Fruit fly (Drosophila melanogaster) whole organism, embryonic: ENCODE measurements around the gene CG6878.

Experiments used
- C15 ChIP-seq: fragments of 200-800 bp; sonication (Bioruptor generic); IDR thresholded peaks from 3 replicates; pipeline ENCODE4 v1.3.6; 2022; ENCODE audit warnings: missing biosample characterization, missing genetic modification characterization
- CG10209 ChIP-seq: fragments of 200-800 bp; sonication (Bioruptor generic); optimal IDR thresholded peaks from 3 replicates; lab custom pipeline; 2017; ENCODE audit warnings: missing biosample characterization, mild to moderate bottlenecking, missing genetic modification characterization, missing genetic modification reagents
- CG10366 ChIP-seq: fragments of 200-800 bp; sonication (Bioruptor generic); IDR thresholded peaks from 2 replicates; pipeline ENCODE4 v1.3.6; 2022; ENCODE audit warnings: missing biosample characterization, missing genetic modification characterization
- CG14860 ChIP-seq: fragments of 200-800 bp; sonication (Bioruptor generic); IDR thresholded peaks from 3 replicates; pipeline ENCODE4 v1.3.6; 2022; ENCODE audit warnings: missing biosample characterization, missing genetic modification characterization; ENCODE audit not compliant: partially characterized antibody
- CG16779 ChIP-seq: fragments of 200-800 bp; sonication (Bioruptor generic); IDR thresholded peaks from 2 replicates; pipeline ENCODE4 v1.3.6; 2022; ENCODE audit warnings: missing biosample characterization, missing genetic modification characterization
- Jarid2 ChIP-seq: fragments of 200-800 bp; sonication (Bioruptor generic); optimal IDR thresholded peaks from 3 replicates; lab custom pipeline; 2017; ENCODE audit warnings: mild to moderate bottlenecking, missing biosample characterization, missing genetic modification reagents, missing genetic modification characterization
- esg ChIP-seq: fragments of 200-800 bp; sonication (Bioruptor generic); conservative IDR thresholded peaks from 2 replicates; pipeline ENCODE4 v1.3.6; 2022; ENCODE audit warnings: missing biosample characterization, missing genetic modification characterization
- lbe ChIP-seq: fragments of 200-800 bp; sonication (Bioruptor generic); optimal IDR thresholded peaks from 2 replicates; lab custom pipeline; 2016; ENCODE audit warnings: missing biosample characterization, mild to moderate bottlenecking, missing genetic modification characterization
- sim ChIP-seq: fragments of 200-800 bp; sonication (Bioruptor generic); IDR thresholded peaks from 2 replicates; pipeline ENCODE4 v1.3.6; 2022; ENCODE audit warnings: missing biosample characterization, missing genetic modification characterization

- no peak for TF ChIP-seq Jarid2 (GFP tag; lab: Kevin White, UChicago)
- TF ChIP-seq C15 (GFP tag; lab: Robert Waterston, UW) = no peak
- no peak for TF ChIP-seq CG14860 (GFP tag; lab: Robert Waterston, UW)
- no peak for TF ChIP-seq CG10366
- TF ChIP-seq CG10209 (GFP tag; lab: Kevin White, UChicago) = no peak
- TF ChIP-seq lbe = no peak
- no peak for TF ChIP-seq CG16779 (GFP tag; lab: Robert Waterston, UW)
- TF ChIP-seq esg (GFP tag; lab: Robert Waterston, UW) = no peak
- no peak for TF ChIP-seq sim (GFP tag; lab: Robert Waterston, UW)
Observed at dm6 chr3L:15206058-15206457, 44.4 kb downstream of the CG6878 start.
